Worm (Caenorhabditis elegans) whole organism, late embryonic: ENCODE data around the gene arrd-18.

ENCODE experiments used
- T23F11.4 ChIP-seq: fragments of 200-800 bp; sonication (Bioruptor generic); optimal IDR thresholded peaks from 2 replicates; lab custom pipeline; 2018; ENCODE audit warnings: mild to moderate bottlenecking, missing genetic modification characterization, missing compliant biosample characterization
- ama-1 ChIP-seq: fragments of 150-350 bp; optimal IDR thresholded peaks from 2 replicates; lab custom pipeline; 2014
- ceh-30 ChIP-seq: fragments of 150-350 bp; optimal IDR thresholded peaks from 2 replicates; lab custom pipeline; 2014; ENCODE audit warnings: missing biosample characterization, missing genetic modification characterization
- ceh-31 ChIP-seq: sonication (generic microtip); optimal IDR thresholded peaks from 2 replicates; lab custom pipeline; 2016; ENCODE audit warnings: missing genetic modification characterization, missing compliant biosample characterization
- dmd-4 ChIP-seq: sonication (generic microtip); optimal IDR thresholded peaks from 2 replicates; lab custom pipeline; 2016; ENCODE audit warnings: borderline replicate concordance, missing genetic modification characterization, missing compliant biosample characterization
- hlh-30 ChIP-seq: sonication (generic microtip); optimal IDR thresholded peaks from 2 replicates; lab custom pipeline; 2017; ENCODE audit warnings: antibody characterized with exemption, missing genetic modification characterization, missing compliant biosample characterization; ENCODE audit not compliant: insufficient read depth
- lin-11 ChIP-seq: fragments of 200-800 bp; sonication (Bioruptor generic); optimal IDR thresholded peaks from 2 replicates; lab custom pipeline; 2018; ENCODE audit warnings: mild to moderate bottlenecking, missing genetic modification characterization, missing compliant biosample characterization
- mec-3 ChIP-seq: sonication (generic microtip); optimal IDR thresholded peaks from 2 replicates; lab custom pipeline; 2016; ENCODE audit warnings: borderline replicate concordance, missing genetic modification characterization, missing compliant biosample characterization
- nhr-11 ChIP-seq: fragments of 150-350 bp; optimal IDR thresholded peaks from 2 replicates; lab custom pipeline; 2014; ENCODE audit warnings: missing biosample characterization, missing genetic modification characterization
- nhr-232 ChIP-seq: sonication (generic microtip); optimal IDR thresholded peaks from 2 replicates; lab custom pipeline; 2016; ENCODE audit warnings: missing genetic modification characterization, missing compliant biosample characterization
- pag-3 ChIP-seq: sonication (generic microtip); optimal IDR thresholded peaks from 2 replicates; lab custom pipeline; 2016; ENCODE audit warnings: missing compliant biosample characterization, missing genetic modification characterization, borderline replicate concordance
- pros-1 ChIP-seq: fragments of 150-350 bp; optimal IDR thresholded peaks from 2 replicates; lab custom pipeline; 2014; ENCODE audit warnings: missing biosample characterization, missing genetic modification reagents, missing genetic modification characterization
- rnt-1 ChIP-seq: sonication (generic microtip); optimal IDR thresholded peaks from 2 replicates; lab custom pipeline; 2016; ENCODE audit warnings: missing genetic modification characterization, missing compliant biosample characterization
- syd-9 ChIP-seq: sonication (generic microtip); optimal IDR thresholded peaks from 2 replicates; lab custom pipeline; 2016; ENCODE audit warnings: mild to moderate bottlenecking, missing genetic modification characterization, moderate library complexity, missing compliant biosample characterization

- TF ChIP-seq nhr-11 (no peak), ama-1 (lab: Kevin White, UChicago) (no peak), nhr-232 (no peak), mec-3 (tag; lab: Kevin White, UChicago) (no peak), T23F11.4 (GFP tag; lab: Kevin White, UChicago) (no peak), hlh-30 (no peak), ceh-30 (tag; lab: Kevin White, UChicago) (no peak), pag-3 (tag; lab: Kevin White, UChicago) (no peak), pros-1 (no peak), rnt-1 (no peak), ceh-31 (tag; lab: Kevin White, UChicago) (no peak), dmd-4 (no peak), syd-9 (tag; lab: Kevin White, UChicago) (no peak), lin-11 (no peak)
Measured at ce11 chrV:3269407-3269806, 42.5 kb downstream of the arrd-18 start, which contains the start of gene T28A11.19.
